Worm (Caenorhabditis elegans): ENCODE data around the gene hog-1.

DNA sequence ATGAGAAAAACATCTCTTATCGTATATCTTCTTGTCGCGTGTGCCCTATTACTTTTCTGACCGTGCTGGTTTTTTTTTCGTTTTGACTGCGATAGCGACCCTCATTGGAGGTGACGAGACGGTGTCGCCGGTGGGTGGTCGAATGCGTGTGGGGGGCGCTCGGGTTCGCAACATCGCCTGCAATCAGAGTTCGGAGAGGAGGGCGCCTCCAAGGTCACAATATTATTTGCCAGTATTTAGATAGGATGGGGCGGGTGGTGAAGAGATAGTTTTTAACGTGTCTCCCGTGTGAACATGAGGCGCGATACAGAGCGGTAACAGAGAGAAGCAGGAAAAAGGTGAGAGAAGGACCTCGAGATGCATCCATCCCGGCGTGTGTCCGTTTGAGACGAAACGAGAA lies 33.2 kb downstream of the hog-1 start:
- TF ChIP-seq ama-1 (optimal IDR thresholded peaks at IDR 0.05): no peak
- no peak for TF ChIP-seq elt-2 (tag; optimal IDR thresholded peaks at IDR 0.05)
- no peak for TF ChIP-seq tbx-2 (tag; optimal IDR thresholded peaks at IDR 0.05)
- no peak for TF ChIP-seq ahr-1 (tag; optimal IDR thresholded peaks at IDR 0.05)
- no peak for TF ChIP-seq pqm-1 (tag; optimal IDR thresholded peaks at IDR 0.05)
